Worm (Caenorhabditis elegans): ENCODE data around the gene C17A2.7.
A peak's percentile ranks its signal among the peaks of the same experiment; 100 is the strongest.

Gene C17A2.7

ce11 chrII:3808104-3808503 is 35.1 kb downstream of the C17A2.7 start, which contains the start of gene F54D10.5 (continued):
- TF ChIP-seq ceh-82 (tag; optimal IDR thresholded peaks at IDR 0.05) (peak; percentile 78 to 88 (median 87)), nhr-237 (tag; optimal IDR thresholded peaks at IDR 0.05) (peak; percentile 10)

ce11 chrII:3806964-3807363 is 36.2 kb downstream of the C17A2.7 start, which contains the start of gene F54D10.4:
Gene F54D10.4, minus strand, starts transcription at chrII:3807064.
- no peak for TF ChIP-seq lin-15B (tag; optimal IDR thresholded peaks at IDR 0.05)
- TF ChIP-seq dsc-1 (tag; optimal IDR thresholded peaks at IDR 0.05): no peak
- no peak for TF ChIP-seq hlh-4 (tag; optimal IDR thresholded peaks at IDR 0.05)
- no peak for TF ChIP-seq nhr-19 (GFP tag; conservative IDR thresholded peaks at IDR 0.05)
- TF ChIP-seq lir-3 (tag; optimal IDR thresholded peaks at IDR 0.05; ENCODE audit: poor library complexity): no peak
- TF ChIP-seq xbp-1 (tag; optimal IDR thresholded peaks at IDR 0.05): no peak
- no peak for TF ChIP-seq fkh-8 (tag; optimal IDR thresholded peaks at IDR 0.05)
- TF ChIP-seq nhr-47 (tag; optimal IDR thresholded peaks at IDR 0.05): no peak
- TF ChIP-seq rnt-1 (tag; optimal IDR thresholded peaks at IDR 0.05): no peak
- TF ChIP-seq elt-3 (tag; optimal IDR thresholded peaks at IDR 0.05): no peak
- TF ChIP-seq ama-1 (optimal IDR thresholded peaks at IDR 0.05): no peak
- no peak for TF ChIP-seq unc-98 (GFP tag; IDR thresholded peaks at IDR 0.05)
- no peak for TF ChIP-seq Y116A8C.19 (tag; optimal IDR thresholded peaks at IDR 0.05; ENCODE audit: borderline replicate concordance)
- TF ChIP-seq lin-39 (tag; optimal IDR thresholded peaks at IDR 0.05): no peak
- no peak for TF ChIP-seq jun-1 (tag; optimal IDR thresholded peaks at IDR 0.05)
- no peak for TF ChIP-seq pag-3 (tag; optimal IDR thresholded peaks at IDR 0.05; ENCODE audit: borderline replicate concordance, insufficient read depth)
- no peak for TF ChIP-seq nhr-77 (tag; optimal IDR thresholded peaks at IDR 0.05)
- no peak for TF ChIP-seq C34B4.2 (tag; optimal IDR thresholded peaks at IDR 0.05)
- TF ChIP-seq lin-35 (GFP tag; optimal IDR thresholded peaks at IDR 0.05): no peak

ce11 chrII:3805518-3805917 is 37.7 kb downstream of the C17A2.7 start:
- TF ChIP-seq egl-27 (tag; optimal IDR thresholded peaks at IDR 0.05) (no peak), lsy-2 (tag; optimal IDR thresholded peaks at IDR 0.05) (no peak), efl-3 (GFP tag; optimal IDR thresholded peaks at IDR 0.05) (no peak), hpl-2 (GFP tag; optimal IDR thresholded peaks at IDR 0.05) (no peak), xbp-1 (tag; optimal IDR thresholded peaks at IDR 0.05) (no peak), zip-4 (GFP tag; optimal IDR thresholded peaks at IDR 0.05) (no peak)

ce11 chrII:3803219-3803618 is 40.0 kb downstream of the C17A2.7 start, which contains the start of gene ins-32:
Gene ins-32, minus strand, starts transcription at chrII:3803319.
- TF ChIP-seq nhr-237 (tag; optimal IDR thresholded peaks at IDR 0.05): no peak
- no peak for TF ChIP-seq mdl-1 (tag; optimal IDR thresholded peaks at IDR 0.05)
- TF ChIP-seq elt-2 (tag; optimal IDR thresholded peaks at IDR 0.05): no peak
- TF ChIP-seq alr-1 (tag; optimal IDR thresholded peaks at IDR 0.05; ENCODE audit: borderline replicate concordance): no peak
- no peak for TF ChIP-seq mep-1 (tag; optimal IDR thresholded peaks at IDR 0.05)
- no peak for TF ChIP-seq lin-15B (tag; optimal IDR thresholded peaks at IDR 0.05)
- no peak for TF ChIP-seq fkh-8 (tag; optimal IDR thresholded peaks at IDR 0.05)
- TF ChIP-seq ama-1 (optimal IDR thresholded peaks at IDR 0.05): no peak

ce11 chrII:3795323-3795722 is 47.9 kb downstream of the C17A2.7 start, which contains the start of gene Y8A9A.2:
Gene Y8A9A.2, plus strand, starts transcription at chrII:3795623.
- no peak for TF ChIP-seq efl-1 (optimal IDR thresholded peaks at IDR 0.05)
- TF ChIP-seq efl-1 (GFP tag; optimal IDR thresholded peaks at IDR 0.05 in 1 of 2): peak in 1 of 2 experiments; percentile 25
- TF ChIP-seq lin-15B (tag; optimal IDR thresholded peaks at IDR 0.05): no peak

- no peak for TF ChIP-seq sptf-1 (tag; optimal IDR thresholded peaks at IDR 0.05)
- no peak for TF ChIP-seq ceh-82 (tag; optimal IDR thresholded peaks at IDR 0.05)
- TF ChIP-seq dpl-1 (GFP tag; optimal IDR thresholded peaks at IDR 0.05): no peak
- no peak for TF ChIP-seq elt-2 (tag; optimal IDR thresholded peaks at IDR 0.05)
These were observed 49.9 kb downstream of the C17A2.7 start, which contains the start of gene fbxb-99 for ce11 chrII:3793336-3793735. Gene fbxb-99, minus strand, starts transcription at chrII:3793436.

Data from whole organism, L1 larva.